Worm (Caenorhabditis elegans) whole organism, L4 larva: ENCODE measurements around the gene R02F11.9.

Experiments
- F26F4.8 ChIP-seq: fragments of 200-800 bp; sonication (Bioruptor generic); conservative IDR thresholded peaks from 2 replicates; pipeline ENCODE4 v1.3.6; 2022; ENCODE audit warnings: missing genetic modification characterization, missing compliant biosample characterization
- F37D6.2 ChIP-seq: sonication (generic microtip); optimal IDR thresholded peaks from 2 replicates; lab custom pipeline; 2016; ENCODE audit warnings: mild to moderate bottlenecking, missing genetic modification characterization, missing compliant biosample characterization
- aha-1 ChIP-seq: fragments of 150-350 bp; peaks from one replicate; lab custom pipeline; 2014; ENCODE audit warnings: missing biosample characterization, missing genetic modification characterization
- aly-2 ChIP-seq: sonication (generic microtip); optimal IDR thresholded peaks from 2 replicates; lab custom pipeline; 2018; ENCODE audit warnings: missing biosample characterization, missing genetic modification characterization
- ceh-44 ChIP-seq: fragments of 200-800 bp; sonication (Bioruptor generic); IDR thresholded peaks from 2 replicates; pipeline ENCODE4 v1.3.6; 2022; ENCODE audit warnings: missing genetic modification reagents, missing genetic modification characterization, missing compliant biosample characterization
- hmg-1.1 ChIP-seq: fragments of 200-800 bp; sonication (Bioruptor generic); IDR thresholded peaks from 2 replicates; pipeline ENCODE4 v1.3.6; 2022; ENCODE audit warnings: missing genetic modification reagents, missing genetic modification characterization, missing compliant biosample characterization
- mdl-1 ChIP-seq, 2 experiments: fragments of 150-350 bp in 1 of 2; sonication (generic microtip) in 1 of 2; optimal IDR thresholded peaks; 2 replicates each; lab custom pipeline; 2014 to 2017; ENCODE audit warnings: missing biosample characterization in 2 of 2, missing genetic modification characterization in 2 of 2
- nhr-11 ChIP-seq: fragments of 150-350 bp; optimal IDR thresholded peaks from 2 replicates; lab custom pipeline; 2014; ENCODE audit warnings: missing biosample characterization, missing genetic modification characterization
- nhr-42 ChIP-seq: fragments of 200-800 bp; sonication (Bioruptor generic); IDR thresholded peaks from 2 replicates; pipeline ENCODE4 v1.3.6; 2022; ENCODE audit warnings: missing genetic modification characterization, missing compliant biosample characterization
- nhr-76 ChIP-seq: fragments of 150-350 bp; optimal IDR thresholded peaks from 2 replicates; lab custom pipeline; 2014; ENCODE audit warnings: missing biosample characterization, missing genetic modification characterization
- pha-4 ChIP-seq, 2 experiments: fragments of 150-350 bp in 1 of 2; fragments of 200-800 bp in 1 of 2; sonication (Bioruptor generic) in 1 of 2; IDR thresholded peaks in 1 of 2; optimal IDR thresholded peaks in 1 of 2; 2 replicates each; pipeline versions ENCODE4 v1.3.6 to Lab custom; 2014 to 2022; ENCODE audit warnings: missing genetic modification characterization in 2 of 2, missing genetic modification reagents in 2 of 2, missing biosample characterization in 1 of 2, missing compliant biosample characterization in 1 of 2
- spr-3 ChIP-seq: fragments of 200-800 bp; sonication (Bioruptor generic); optimal IDR thresholded peaks from 2 replicates; lab custom pipeline; 2018; ENCODE audit warnings: mild to moderate bottlenecking, missing genetic modification characterization, missing compliant biosample characterization

DNA sequence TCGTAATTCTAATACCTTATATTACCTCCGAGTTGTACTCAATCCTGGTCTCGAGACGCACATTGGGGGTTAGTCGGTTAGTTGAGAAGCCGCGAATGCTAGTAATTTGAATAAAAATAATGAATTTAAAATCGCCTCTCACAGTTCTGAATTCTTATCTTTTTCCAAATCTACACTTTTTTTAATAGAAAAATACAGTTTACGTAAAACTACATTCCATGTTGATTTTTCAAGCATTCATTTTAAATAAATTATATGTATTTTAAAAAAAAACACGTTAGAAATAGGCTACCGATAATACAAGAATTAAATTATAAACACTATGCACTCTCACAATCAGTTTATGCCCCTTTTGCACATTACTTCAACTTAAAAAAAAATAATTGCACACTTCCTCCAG, 17.6 kb upstream of the R02F11.9 start, which contains the start of gene C18G1.9:
- no peak for TF ChIP-seq nhr-42 (GFP tag; lab: Robert Waterston, UW)
- no peak for TF ChIP-seq F37D6.2 (tag; lab: Kevin White, UChicago)
- TF ChIP-seq hmg-1.1 (GFP tag; lab: Robert Waterston, UW): no peak
- no peak for TF ChIP-seq nhr-11 (tag; lab: Kevin White, UChicago)
- no peak for TF ChIP-seq pha-4 (GFP tag; IDR thresholded peaks at IDR 0.05; lab: Robert Waterston, UW)
- TF ChIP-seq pha-4 (tag; optimal IDR thresholded peaks at IDR 0.05; lab: Kevin White, UChicago): no peak
- no peak for TF ChIP-seq ceh-44 (GFP tag; lab: Robert Waterston, UW)
- no peak for TF ChIP-seq F26F4.8 (GFP tag; lab: Robert Waterston, UW)
- TF ChIP-seq nhr-76 (tag; lab: Kevin White, UChicago): no peak
- no peak for TF ChIP-seq aha-1
- no peak for TF ChIP-seq spr-3 (GFP tag; lab: Kevin White, UChicago)
- TF ChIP-seq mdl-1 (tag; optimal IDR thresholded peaks at IDR 0.05; lab: Kevin White, UChicago): no peak
- no peak for TF ChIP-seq aly-2 (tag; lab: Kevin White, UChicago)
